Fruit fly (Drosophila melanogaster) whole organism, wandering third instar larva: ENCODE results near the gene CG8611.

Experiments used
- Abd-B ChIP-seq: fragments of >200 bp; optimal IDR thresholded peaks from 2 replicates; lab custom pipeline; 2017; ENCODE audit warnings: missing biosample characterization, missing genetic modification characterization
- CG32264 ChIP-seq: fragments of 200-800 bp; sonication (Bioruptor generic); optimal IDR thresholded peaks from 2 replicates; lab custom pipeline; 2016; ENCODE audit warnings: missing biosample characterization, missing genetic modification characterization
- CG9705 ChIP-seq: fragments of 200-800 bp; sonication (Bioruptor generic); optimal IDR thresholded peaks from 2 replicates; lab custom pipeline; 2018; ENCODE audit warnings: missing biosample characterization, mild to moderate bottlenecking, missing genetic modification characterization
- Dfd ChIP-seq: fragments of >200 bp; optimal IDR thresholded peaks from 2 replicates; lab custom pipeline; 2017; ENCODE audit warnings: missing biosample characterization, missing genetic modification characterization
- HLH106 ChIP-seq: fragments of 200-800 bp; optimal IDR thresholded peaks from 3 replicates; lab custom pipeline; 2019; ENCODE audit warnings: missing biosample characterization, mild to moderate bottlenecking, missing genetic modification characterization, moderate library complexity
- Hnf4 ChIP-seq: fragments of 200-800 bp; sonication (Bioruptor generic); optimal IDR thresholded peaks from 2 replicates; lab custom pipeline; 2016; ENCODE audit warnings: missing biosample characterization, mild to moderate bottlenecking, missing genetic modification characterization
- Hr78 ChIP-seq: fragments of >200 bp; optimal IDR thresholded peaks from 2 replicates; lab custom pipeline; 2017; ENCODE audit warnings: missing biosample characterization, missing genetic modification characterization
- Jra ChIP-seq: sonication (Bioruptor generic); optimal IDR thresholded peaks from 2 replicates; lab custom pipeline; 2016; ENCODE audit warnings: missing biosample characterization, missing genetic modification characterization
- Myc ChIP-seq: fragments of >200 bp; optimal IDR thresholded peaks from 2 replicates; lab custom pipeline; 2017
- N ChIP-seq: fragments of >200 bp; optimal IDR thresholded peaks from 2 replicates; lab custom pipeline; 2018; ENCODE audit warnings: missing biosample characterization, missing external identifiers, missing genetic modification characterization
- OdsH ChIP-seq: fragments of 200-800 bp; sonication (Bioruptor generic); optimal IDR thresholded peaks from 2 replicates; lab custom pipeline; 2016; ENCODE audit warnings: missing biosample characterization, mild to moderate bottlenecking, missing genetic modification characterization
- Vsx2 ChIP-seq: fragments of 200-300, 225-300 bp; sonication (Bioruptor generic); optimal IDR thresholded peaks from 2 replicates; lab custom pipeline; 2018; ENCODE audit warnings: missing biosample characterization, missing genetic modification characterization; ENCODE audit not compliant: partially characterized antibody
- brk ChIP-seq: fragments of 200-800 bp; sonication (Bioruptor generic); optimal IDR thresholded peaks from 2 replicates; lab custom pipeline; 2016; ENCODE audit warnings: missing biosample characterization, mild to moderate bottlenecking, missing genetic modification characterization
- dl ChIP-seq, 2 experiments: fragments of 175-275, 200-275 bp in 1 of 2; fragments of 200-275 bp in 1 of 2; sonication (Bioruptor generic); optimal IDR thresholded peaks; lab custom pipeline; 2018; ENCODE audit warnings: mild to moderate bottlenecking in 2 of 2, missing biosample characterization in 2 of 2, missing genetic modification characterization in 2 of 2, moderate library complexity in 2 of 2; ENCODE audit not compliant: partially characterized antibody in 2 of 2, insufficient read depth in 1 of 2
- dmrt93B ChIP-seq: fragments of 200-800 bp; sonication (Bioruptor generic); optimal IDR thresholded peaks from 2 replicates; lab custom pipeline; 2018; ENCODE audit warnings: missing biosample characterization, mild to moderate bottlenecking, missing genetic modification characterization
- dsf ChIP-seq: sonication (Bioruptor generic); optimal IDR thresholded peaks from 2 replicates; lab custom pipeline; 2016; ENCODE audit warnings: missing biosample characterization, missing genetic modification characterization, borderline replicate concordance
- ey ChIP-seq: fragments of 200-800 bp; sonication (Bioruptor generic); optimal IDR thresholded peaks from 2 replicates; lab custom pipeline; 2016; ENCODE audit warnings: missing biosample characterization, missing genetic modification characterization
- fru ChIP-seq: fragments of 200-800 bp; sonication (Bioruptor generic); optimal IDR thresholded peaks from 3 replicates; lab custom pipeline; 2016; ENCODE audit warnings: missing biosample characterization, mild to moderate bottlenecking, missing genetic modification characterization
- h ChIP-seq: fragments of 200-800 bp; sonication (Bioruptor generic); optimal IDR thresholded peaks from 3 replicates; lab custom pipeline; 2016; ENCODE audit warnings: missing biosample characterization, mild to moderate bottlenecking, missing genetic modification characterization
- jim ChIP-seq: fragments of 175-275, 200-325 bp; sonication (Bioruptor generic); optimal IDR thresholded peaks from 2 replicates; lab custom pipeline; 2016; ENCODE audit warnings: missing biosample characterization, mild to moderate bottlenecking, missing genetic modification characterization
- pan ChIP-seq: fragments of >200 bp; optimal IDR thresholded peaks from 2 replicates; lab custom pipeline; 2017
- psq ChIP-seq: fragments of 200-800 bp; sonication (Bioruptor generic); optimal IDR thresholded peaks from 3 replicates; lab custom pipeline; 2017; ENCODE audit warnings: missing biosample characterization, mild to moderate bottlenecking, missing genetic modification characterization, moderate library complexity
- sage ChIP-seq: fragments of 200-800 bp; sonication (Bioruptor generic); optimal IDR thresholded peaks from 2 replicates; lab custom pipeline; 2016; ENCODE audit warnings: missing biosample characterization, mild to moderate bottlenecking, missing genetic modification characterization
- tai ChIP-seq: sonication (Bioruptor generic); optimal IDR thresholded peaks from 2 replicates; lab custom pipeline; 2016; ENCODE audit warnings: missing biosample characterization, missing genetic modification characterization

The CG8611 gene

dm6 chrX:17397103-17397711 lies 24.7 kb downstream of the CG8611 start, which contains the start of gene B-H1:
Gene B-H1 (plus strand): TSS chrX:17397478.
- TF ChIP-seq dl (GFP tag; optimal IDR thresholded peaks at IDR 0.05; lab: Kevin White, UChicago; ENCODE audit: insufficient read depth in 1 of 2, partially characterized antibody in 2 of 2), result no peak
- TF ChIP-seq Abd-B, result no peak
- TF ChIP-seq Hnf4 (GFP tag; lab: Kevin White, UChicago), result no peak
- no peak for TF ChIP-seq jim (GFP tag; lab: Kevin White, UChicago)
- peak; percentile 60 for TF ChIP-seq Vsx2 (GFP tag; lab: Kevin White, UChicago)
- TF ChIP-seq Jra (GFP tag; lab: Kevin White, UChicago), result no peak
- no peak for TF ChIP-seq sage (GFP tag; lab: Kevin White, UChicago)
- no peak for TF ChIP-seq Myc (lab: Kevin White, UChicago)

- TF ChIP-seq Dfd (peak; percentile 66), CG9705 (no peak)
Measured at dm6 chrX:17382995-17383394, 39.0 kb downstream of the CG8611 start.

dm6 chrX:17379430-17379829 lies 42.5 kb downstream of the CG8611 start:
- no peak for TF ChIP-seq h
- TF ChIP-seq brk (GFP tag; lab: Kevin White, UChicago), result no peak
- no peak for TF ChIP-seq Hr78 (GFP tag; lab: Kevin White, UChicago)
- no peak for TF ChIP-seq sage (GFP tag; lab: Kevin White, UChicago)
- no peak for TF ChIP-seq dmrt93B (GFP tag; lab: Kevin White, UChicago)
- TF ChIP-seq ey (GFP tag; lab: Kevin White, UChicago), result no peak
- TF ChIP-seq tai (GFP tag; lab: Kevin White, UChicago), result no peak
- no peak for TF ChIP-seq psq
- no peak for TF ChIP-seq CG32264 (GFP tag; lab: Kevin White, UChicago)
- TF ChIP-seq N (GFP tag; lab: Kevin White, UChicago), result no peak
- TF ChIP-seq HLH106 (tag; lab: Kevin White, UChicago), result no peak
- no peak for TF ChIP-seq Jra (GFP tag; lab: Kevin White, UChicago)
- TF ChIP-seq fru (GFP tag; lab: Kevin White, UChicago), result no peak
- TF ChIP-seq Abd-B, result no peak
- TF ChIP-seq OdsH (GFP tag; lab: Kevin White, UChicago), result no peak
- TF ChIP-seq pan (lab: Kevin White, UChicago), result no peak
- TF ChIP-seq, all 38 proteins: peak for 0

dm6 chrX:17368569-17368968 lies 53.4 kb downstream of the CG8611 start:
- no peak for TF ChIP-seq Hr78 (GFP tag; lab: Kevin White, UChicago)
- no peak for TF ChIP-seq ey (GFP tag; lab: Kevin White, UChicago)
- no peak for TF ChIP-seq dsf (GFP tag; lab: Kevin White, UChicago)
